Worm (Caenorhabditis elegans): ENCODE results near the gene fbxa-142.
A peak's percentile ranks its signal among the peaks of the same experiment; 100 is the strongest.

fbxa-142 gene

DNA sequence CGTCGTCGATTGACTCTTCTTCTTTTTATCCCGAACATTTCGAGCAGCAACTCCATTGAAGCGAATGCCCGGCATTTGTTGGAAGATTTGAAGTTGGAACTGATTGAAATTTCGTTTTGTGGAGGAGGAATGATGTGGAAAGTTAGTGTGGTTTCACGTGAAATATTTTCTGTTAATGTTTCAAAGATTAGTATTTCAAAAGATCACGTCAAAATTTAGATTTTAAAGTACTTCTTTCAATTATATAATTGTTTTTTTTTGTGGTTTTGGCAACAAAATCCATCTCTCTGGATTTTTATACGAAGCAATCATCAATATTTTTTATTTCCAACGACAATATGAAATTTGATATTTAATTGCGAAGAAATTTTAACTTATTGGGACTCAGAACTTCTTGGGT, 5.9 kb upstream of the fbxa-142 start, which contains the start of gene F44G3.7:
TSS of gene F44G3.7 (minus strand) at position 101 of the 400 bp plus-strand sequence.
- TF ChIP-seq mab-5 (tag; optimal IDR thresholded peaks at IDR 0.05) (no peak), nhr-23 (tag; optimal IDR thresholded peaks at IDR 0.05) (no peak), elt-3 (tag; optimal IDR thresholded peaks at IDR 0.05) (no peak), lin-39 (tag; optimal IDR thresholded peaks at IDR 0.05) (no peak), skn-1 (tag; optimal IDR thresholded peaks at IDR 0.05) (no peak), blmp-1 (tag; optimal IDR thresholded peaks at IDR 0.05; ENCODE audit: insufficient read depth) (no peak), sem-4 (tag; optimal IDR thresholded peaks at IDR 0.05) (no peak), nhr-12 (tag; optimal IDR thresholded peaks at IDR 0.05) (no peak), nhr-77 (tag; optimal IDR thresholded peaks at IDR 0.05) (no peak), nhr-6 (tag; optimal IDR thresholded peaks at IDR 0.05) (no peak), sma-9 (GFP tag; optimal IDR thresholded peaks at IDR 0.05) (no peak), sma-9 (tag; optimal IDR thresholded peaks at IDR 0.05) (no peak), elt-1 (tag; optimal IDR thresholded peaks at IDR 0.05) (no peak), ztf-11 (tag; optimal IDR thresholded peaks at IDR 0.05) (no peak), egl-27 (tag; optimal IDR thresholded peaks at IDR 0.05) (no peak), nhr-25 (tag; optimal IDR thresholded peaks at IDR 0.05) (no peak), sma-3 (GFP tag; optimal IDR thresholded peaks at IDR 0.05) (no peak)

- TF ChIP-seq ceh-82 (tag; optimal IDR thresholded peaks at IDR 0.05) = no peak
- no peak for TF ChIP-seq skn-1 (tag; optimal IDR thresholded peaks at IDR 0.05)
- TF ChIP-seq unc-55 (GFP tag; optimal IDR thresholded peaks at IDR 0.05) = no peak
- no peak for TF ChIP-seq nhr-6 (tag; optimal IDR thresholded peaks at IDR 0.05)
- TF ChIP-seq sma-3 (GFP tag; optimal IDR thresholded peaks at IDR 0.05) = no peak
- TF ChIP-seq C34F6.9 (tag; optimal IDR thresholded peaks at IDR 0.05) = no peak
Measured at ce11 chrV:16132705-16133104, 1.6 kb upstream of the fbxa-142 start, which contains the start of gene fbxa-144. TSS of gene fbxa-144 (minus strand) at chrV:16132805.

- no peak for TF ChIP-seq elt-1 (tag; optimal IDR thresholded peaks at IDR 0.05)
- peak; percentile 38 for TF ChIP-seq nhr-129 (tag; optimal IDR thresholded peaks at IDR 0.05)
Measured at ce11 chrV:16132215-16132614, 1.1 kb upstream of the fbxa-142 start.

DNA sequence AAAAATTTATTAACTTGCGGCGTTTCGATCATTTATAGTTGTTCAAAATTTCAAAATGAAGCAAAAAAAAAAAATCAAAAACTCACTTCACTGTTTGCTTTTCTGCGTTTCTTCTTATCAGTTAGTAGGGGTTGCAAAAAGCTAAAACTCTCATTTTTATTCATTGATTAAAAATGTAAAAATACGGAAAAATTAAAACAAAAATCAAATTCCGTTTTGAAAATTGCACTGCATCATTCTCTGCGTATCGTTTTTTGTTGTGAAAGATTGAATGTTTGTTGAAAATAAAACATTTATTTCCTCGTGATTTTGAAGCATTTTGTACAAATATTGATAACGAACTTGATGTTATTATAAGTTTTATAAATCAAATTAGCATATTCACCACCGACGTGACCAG, 2.0 kb downstream of the fbxa-142 start:
- TF ChIP-seq nhr-12 (tag; optimal IDR thresholded peaks at IDR 0.05) (no peak), nhr-129 (tag; optimal IDR thresholded peaks at IDR 0.05) (no peak), R02D3.7 (tag; optimal IDR thresholded peaks at IDR 0.05) (no peak), zag-1 (tag; optimal IDR thresholded peaks at IDR 0.05) (no peak), fos-1 (tag; optimal IDR thresholded peaks at IDR 0.05) (peak; percentile 21), ama-1 (optimal IDR thresholded peaks at IDR 0.05) (no peak), ztf-11 (tag; optimal IDR thresholded peaks at IDR 0.05) (no peak)

DNA sequence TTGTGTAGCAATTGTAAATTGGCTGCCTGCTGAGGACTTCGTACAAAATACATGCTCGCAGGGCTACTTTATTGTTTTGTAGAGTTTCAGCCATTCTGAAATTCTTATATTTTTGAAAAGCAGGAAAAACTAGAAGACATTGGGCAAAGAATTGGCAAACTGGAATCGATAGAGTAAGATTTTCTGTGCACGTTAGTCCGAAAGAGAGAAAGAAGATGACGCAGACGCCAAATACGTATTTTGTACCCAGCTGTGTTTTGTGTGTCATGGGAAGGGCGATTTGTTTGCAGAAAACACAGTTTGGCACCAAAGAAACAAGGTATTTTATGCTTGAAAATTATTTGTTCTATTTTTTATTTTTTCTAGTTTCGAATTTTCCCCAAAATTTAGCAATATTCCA, 3.7 kb downstream of the fbxa-142 start, which contains the start of gene fbxa-143:
TSS of gene fbxa-143 (minus strand) at position 101 of the 400 bp plus-strand sequence.
- no peak for TF ChIP-seq lin-11 (tag; optimal IDR thresholded peaks at IDR 0.05)

DNA sequence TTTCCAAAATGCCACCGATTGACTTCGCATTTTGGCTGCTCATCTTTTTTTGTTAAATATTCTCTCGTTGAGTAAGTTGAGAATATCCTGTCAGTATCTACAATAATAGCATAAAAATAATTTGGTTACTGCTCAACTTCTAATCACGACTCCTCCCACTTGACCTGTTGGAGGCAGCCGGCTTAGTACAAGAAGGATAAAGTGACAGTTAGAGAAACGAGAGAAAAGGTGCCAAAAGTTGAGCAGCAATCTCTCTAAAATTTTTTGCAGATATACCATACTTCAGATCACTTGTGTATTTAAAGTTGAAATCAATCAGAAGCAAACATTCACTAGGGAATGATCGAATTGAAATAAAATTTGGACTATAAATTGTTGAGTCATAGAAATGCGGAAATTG, 6.4 kb downstream of the fbxa-142 start, which contains the start of gene nhr-111:
TSS of gene nhr-111 (minus strand) at position 101 of the 400 bp plus-strand sequence.
- no peak for TF ChIP-seq nhr-129 (tag; optimal IDR thresholded peaks at IDR 0.05)

- TF ChIP-seq fos-1 (tag; optimal IDR thresholded peaks at IDR 0.05) (peak; percentile 24), C34F6.9 (tag; optimal IDR thresholded peaks at IDR 0.05) (no peak)
Measured at ce11 chrV:16121451-16121850, 9.7 kb downstream of the fbxa-142 start.

DNA sequence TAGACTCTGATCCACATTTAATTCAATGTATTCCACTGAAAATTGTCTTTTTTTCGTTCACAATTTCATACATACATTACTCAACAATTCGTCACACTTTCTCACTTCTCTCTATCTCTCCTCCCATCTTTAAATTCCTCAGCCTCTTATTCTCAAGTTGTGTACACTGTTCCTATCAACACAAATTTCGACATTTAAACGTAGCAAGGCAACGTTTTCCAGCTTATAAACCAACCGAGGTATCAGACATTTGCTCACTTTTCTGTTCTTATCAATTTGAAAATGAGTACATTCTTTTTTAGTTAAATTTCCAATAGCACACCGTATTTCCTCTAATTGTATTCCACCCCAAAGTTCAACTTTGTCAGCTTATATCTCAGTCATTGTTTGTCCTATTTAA, 10.2 kb downstream of the fbxa-142 start, which contains the start of gene skr-3:
TSS of gene skr-3 (plus strand) at position 163 of the 400 bp plus-strand sequence.
- no peak for TF ChIP-seq nhr-10 (tag; optimal IDR thresholded peaks at IDR 0.05)
- no peak for TF ChIP-seq nhr-129 (tag; optimal IDR thresholded peaks at IDR 0.05)
- peak; percentile 38 for TF ChIP-seq sma-9 (GFP tag; optimal IDR thresholded peaks at IDR 0.05)
- TF ChIP-seq sma-9 (tag; optimal IDR thresholded peaks at IDR 0.05) = no peak
- no peak for TF ChIP-seq ceh-16 (tag; optimal IDR thresholded peaks at IDR 0.05)
- no peak for TF ChIP-seq ztf-11 (tag; optimal IDR thresholded peaks at IDR 0.05)
- no peak for TF ChIP-seq mdl-1 (tag; optimal IDR thresholded peaks at IDR 0.05)
- peak; percentile 71 for TF ChIP-seq fos-1 (tag; optimal IDR thresholded peaks at IDR 0.05)

Measured in whole organism, L2 larva.